Fruit fly (Drosophila melanogaster): ENCODE results near the gene CG42820.

CG42820 gene

dm6 chr2L:8414887-8415883, 23.0 kb upstream of the CG42820 start, which contains the start of the genes CG13398 and Akap200 (continued):
- no peak for TF ChIP-seq CG11902 (GFP tag; optimal IDR thresholded peaks at IDR 0.05)
- TF ChIP-seq Hr39 (GFP tag; optimal IDR thresholded peaks at IDR 0.05): no peak
- no peak for TF ChIP-seq CG1621 (tag; optimal IDR thresholded peaks at IDR 0.05)
- peak; percentile 6 to 45 for TF ChIP-seq ss (GFP tag; optimal IDR thresholded peaks at IDR 0.05)
- TF ChIP-seq CG7368 (GFP tag; optimal IDR thresholded peaks at IDR 0.05): peak; percentile 25
- TF ChIP-seq pdm3 (GFP tag; optimal IDR thresholded peaks at IDR 0.05): no peak
- TF ChIP-seq fd59A (GFP tag; optimal IDR thresholded peaks at IDR 0.05): no peak
- TF ChIP-seq CG3032 (tag; optimal IDR thresholded peaks at IDR 0.05): peak; percentile 48
- peak; percentile 52 for TF ChIP-seq achi (GFP tag; optimal IDR thresholded peaks at IDR 0.05)
- peak; percentile 47 for TF ChIP-seq CG31627 (GFP tag; optimal IDR thresholded peaks at IDR 0.05)
- no peak for TF ChIP-seq OdsH (GFP tag; optimal IDR thresholded peaks at IDR 0.05)
- no peak for TF ChIP-seq Lpt (GFP tag; optimal IDR thresholded peaks at IDR 0.05)
- TF ChIP-seq CG8319 (GFP tag; optimal IDR thresholded peaks at IDR 0.05): no peak
- peak; percentile 41 for TF ChIP-seq CG6854 (GFP tag; optimal IDR thresholded peaks at IDR 0.05)
- TF ChIP-seq fkh (GFP tag; optimal IDR thresholded peaks at IDR 0.05): peak; percentile 78
- no peak for TF ChIP-seq CG16779 (tag; optimal IDR thresholded peaks at IDR 0.05)
- no peak; the same call in 1 of the 2 replicates for TF ChIP-seq CG11294 (GFP tag; IDR thresholded peaks at IDR 0.05)
- no peak for TF ChIP-seq Smox (GFP tag; optimal IDR thresholded peaks at IDR 0.05)
- TF ChIP-seq Eip75B (GFP tag; optimal IDR thresholded peaks at IDR 0.05): peak; percentile 30
- peak; percentile 38 for TF ChIP-seq Met (GFP tag; optimal IDR thresholded peaks at IDR 0.05)
- peak; percentile 35 for TF ChIP-seq Sox102F (GFP tag; optimal IDR thresholded peaks at IDR 0.05)
- peak; percentile 46 for TF ChIP-seq net (GFP tag; optimal IDR thresholded peaks at IDR 0.05)
- TF ChIP-seq CG3919 (GFP tag; optimal IDR thresholded peaks at IDR 0.05): peak; percentile 18

DNA sequence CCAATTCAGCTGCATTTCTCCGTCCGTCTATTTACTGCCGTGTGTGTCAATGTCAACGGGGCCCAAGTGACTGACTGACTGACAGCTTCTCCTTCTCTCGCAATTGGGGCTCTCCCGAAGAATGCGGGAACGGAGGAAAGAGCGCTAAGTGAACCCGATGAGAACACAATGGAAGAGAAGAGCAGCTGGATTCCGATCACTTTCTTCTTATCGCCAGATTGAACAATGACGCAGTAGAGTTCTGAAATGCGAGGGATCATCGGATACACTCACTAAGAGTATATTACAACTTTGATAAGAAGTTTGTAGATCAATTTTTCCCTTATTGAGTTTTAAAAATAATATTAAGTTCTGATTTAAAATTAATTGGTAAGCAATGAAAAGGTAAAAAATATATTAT, 19.3 kb upstream of the CG42820 start, which contains the start of gene Naglu:
Gene Naglu, minus strand, starts transcription at position 339 of the 400 bp plus-strand sequence.
- TF ChIP-seq Hr39 (GFP tag; optimal IDR thresholded peaks at IDR 0.05) (no peak), Eip93F (GFP tag; optimal IDR thresholded peaks at IDR 0.05) (no peak), CG6792 (GFP tag; optimal IDR thresholded peaks at IDR 0.05) (peak; percentile 46), Hr38 (GFP tag; optimal IDR thresholded peaks at IDR 0.05) (no peak), CG3919 (GFP tag; optimal IDR thresholded peaks at IDR 0.05) (no peak), CG8632 (GFP tag; optimal IDR thresholded peaks at IDR 0.05) (peak; percentile 32), CG4318 (GFP tag; optimal IDR thresholded peaks at IDR 0.05) (no peak), Sox15 (GFP tag; optimal IDR thresholded peaks at IDR 0.05) (no peak), svp (GFP tag) (peak; percentile 93), Ets21C (GFP tag; optimal IDR thresholded peaks at IDR 0.05) (no peak), Eip75B (GFP tag; optimal IDR thresholded peaks at IDR 0.05) (peak; percentile 44), CG32006 (GFP tag; optimal IDR thresholded peaks at IDR 0.05) (no peak), vri (GFP tag; optimal IDR thresholded peaks at IDR 0.05) (no peak), CG7368 (GFP tag; optimal IDR thresholded peaks at IDR 0.05) (no peak), pdm3 (GFP tag; optimal IDR thresholded peaks at IDR 0.05) (no peak), fd85E (GFP tag; optimal IDR thresholded peaks at IDR 0.05) (no peak), CG6854 (GFP tag; optimal IDR thresholded peaks at IDR 0.05) (peak; percentile 0), CG1621 (tag; optimal IDR thresholded peaks at IDR 0.05) (no peak), CG11762 (GFP tag; optimal IDR thresholded peaks at IDR 0.05; ENCODE audit: insufficient read depth) (no peak), CG31627 (GFP tag; optimal IDR thresholded peaks at IDR 0.05) (peak; percentile 12), spab (GFP tag; optimal IDR thresholded peaks at IDR 0.05) (no peak), net (GFP tag; optimal IDR thresholded peaks at IDR 0.05) (no peak), Gug (GFP tag; IDR thresholded peaks at IDR 0.05) (no peak), CG10669 (GFP tag; optimal IDR thresholded peaks at IDR 0.05) (no peak), acj6 (GFP tag; optimal IDR thresholded peaks at IDR 0.05) (no peak), CG11902 (GFP tag; optimal IDR thresholded peaks at IDR 0.05) (no peak), fkh (GFP tag; optimal IDR thresholded peaks at IDR 0.05) (no peak), salr (GFP tag; optimal IDR thresholded peaks at IDR 0.05) (no peak), Eip78C (GFP tag) (peak; percentile 74), dac (GFP tag; optimal IDR thresholded peaks at IDR 0.05) (no peak), Sox102F (GFP tag; optimal IDR thresholded peaks at IDR 0.05) (no peak), cyc (GFP tag; optimal IDR thresholded peaks at IDR 0.05) (no peak), CG6163 (GFP tag; IDR thresholded peaks at IDR 0.05) (peak; percentile 15; the same call in 1 of the 3 replicates), achi (GFP tag; optimal IDR thresholded peaks at IDR 0.05) (no peak), esn (GFP tag; optimal IDR thresholded peaks at IDR 0.05) (peak; percentile 53), CG3032 (tag; optimal IDR thresholded peaks at IDR 0.05) (no peak), Blimp-1 (GFP tag; optimal IDR thresholded peaks at IDR 0.05) (peak; percentile 40)

All from whole organism, prepupa.